Worm (Caenorhabditis elegans) whole organism, L4 larva: ENCODE measurements around the gene B0280.11.

ENCODE experiments used
- F10B5.3 ChIP-seq: sonication (generic microtip); optimal IDR thresholded peaks from 2 replicates; lab custom pipeline; 2016; ENCODE audit warnings: mild to moderate bottlenecking, missing genetic modification characterization, missing compliant biosample characterization
- F49E8.2 ChIP-seq: sonication (generic microtip); optimal IDR thresholded peaks from 2 replicates; lab custom pipeline; 2016; ENCODE audit warnings: missing compliant biosample characterization, mild to moderate bottlenecking, missing genetic modification characterization, borderline replicate concordance
- T26A8.4 ChIP-seq: fragments of 200-800 bp; sonication (Bioruptor generic); IDR thresholded peaks from 2 replicates; pipeline ENCODE4 v1.3.6; 2022; ENCODE audit warnings: missing genetic modification characterization, missing compliant biosample characterization
- aha-1 ChIP-seq: fragments of 150-350 bp; peaks from one replicate; lab custom pipeline; 2014; ENCODE audit warnings: missing biosample characterization, missing genetic modification characterization
- ama-1 ChIP-seq: fragments of 150-350 bp; optimal IDR thresholded peaks from 2 replicates; lab custom pipeline; 2014; ENCODE audit warnings: inconsistent platforms, mixed read lengths
- arid-1 ChIP-seq: fragments of 200-800 bp; sonication (Bioruptor generic); conservative IDR thresholded peaks from 2 replicates; pipeline ENCODE4 v1.3.6; 2022; ENCODE audit warnings: missing genetic modification reagents, missing genetic modification characterization, missing compliant biosample characterization
- ceh-44 ChIP-seq: fragments of 200-800 bp; sonication (Bioruptor generic); IDR thresholded peaks from 2 replicates; pipeline ENCODE4 v1.3.6; 2022; ENCODE audit warnings: missing genetic modification reagents, missing genetic modification characterization, missing compliant biosample characterization
- ctbp-1 ChIP-seq: fragments of 200-800 bp; sonication (Bioruptor generic); IDR thresholded peaks from 2 replicates; pipeline ENCODE4 v1.3.6; 2022; ENCODE audit warnings: missing genetic modification reagents, missing genetic modification characterization, missing compliant biosample characterization
- daf-16 ChIP-seq, 3 experiments: sonication (generic microtip); optimal IDR thresholded peaks; 2 replicates each; lab custom pipeline; 2016 to 2017; ENCODE audit warnings: missing genetic modification characterization in 3 of 3, missing genetic modification reagents in 3 of 3, mild to moderate bottlenecking in 2 of 3, missing compliant biosample characterization in 2 of 3, missing biosample characterization in 1 of 3, moderate library complexity in 1 of 3
- daf-19 ChIP-seq: fragments of 200-800 bp; sonication (Bioruptor generic); conservative IDR thresholded peaks from 2 replicates; pipeline ENCODE4 v1.3.6; 2022; ENCODE audit warnings: missing genetic modification characterization, missing compliant biosample characterization
- dmd-8 ChIP-seq: fragments of 200-800 bp; sonication (Bioruptor generic); IDR thresholded peaks from 2 replicates; pipeline ENCODE4 v1.3.6; 2022; ENCODE audit warnings: missing genetic modification characterization, missing compliant biosample characterization
- dmd-9 ChIP-seq: fragments of 200-800 bp; sonication (Bioruptor generic); IDR thresholded peaks from 2 replicates; pipeline ENCODE4 v1.3.6; 2022; ENCODE audit warnings: missing genetic modification reagents, missing genetic modification characterization, missing compliant biosample characterization
- egl-27 ChIP-seq: sonication (generic microtip); optimal IDR thresholded peaks from 3 replicates; lab custom pipeline; 2017; ENCODE audit warnings: missing biosample characterization, missing genetic modification reagents, missing genetic modification characterization
- fkh-10 ChIP-seq: fragments of 150-350 bp; optimal IDR thresholded peaks from 2 replicates; lab custom pipeline; 2014; ENCODE audit warnings: missing biosample characterization, missing genetic modification reagents, missing genetic modification characterization
- hlh-30 ChIP-seq: sonication (generic microtip); optimal IDR thresholded peaks from 2 replicates; lab custom pipeline; 2017; ENCODE audit warnings: antibody characterized with exemption, mild to moderate bottlenecking, missing genetic modification characterization, missing compliant biosample characterization; ENCODE audit not compliant: insufficient read depth
- lin-13 ChIP-seq: fragments of 150-350 bp; optimal IDR thresholded peaks from 2 replicates; lab custom pipeline; 2014; ENCODE audit warnings: missing biosample characterization, missing genetic modification reagents, missing genetic modification characterization
- lin-38 ChIP-seq: fragments of 200-800 bp; sonication (Bioruptor generic); IDR thresholded peaks from 2 replicates; pipeline ENCODE4 v1.3.6; 2022; ENCODE audit warnings: missing genetic modification reagents, missing genetic modification characterization, missing compliant biosample characterization
- lsy-2 ChIP-seq, 2 experiments: fragments of 150-350 bp in 1 of 2; sonication (generic microtip) in 1 of 2; optimal IDR thresholded peaks; 2 replicates each; lab custom pipeline; 2014 to 2017; ENCODE audit warnings: missing biosample characterization in 2 of 2, missing genetic modification characterization in 2 of 2
- madf-9 ChIP-seq: fragments of 200-800 bp; sonication (Bioruptor generic); conservative IDR thresholded peaks from 2 replicates; pipeline ENCODE4 v1.3.6; 2022; ENCODE audit warnings: missing genetic modification reagents, missing genetic modification characterization, missing compliant biosample characterization
- mdl-1 ChIP-seq, 2 experiments: fragments of 150-350 bp in 1 of 2; sonication (generic microtip) in 1 of 2; optimal IDR thresholded peaks; 2 replicates each; lab custom pipeline; 2014 to 2017; ENCODE audit warnings: missing biosample characterization in 2 of 2, missing genetic modification characterization in 2 of 2
- mdt-29 ChIP-seq: fragments of 200-800 bp; sonication (Bioruptor generic); IDR thresholded peaks from 2 replicates; pipeline ENCODE4 v1.3.6; 2022; ENCODE audit warnings: missing genetic modification reagents, missing genetic modification characterization, missing compliant biosample characterization
- mep-1 ChIP-seq: fragments of 150-350 bp; sonication (generic microtip); optimal IDR thresholded peaks from 3 replicates; lab custom pipeline; 2014; ENCODE audit warnings: missing biosample characterization, missing genetic modification characterization
- mes-2 ChIP-seq: sonication (generic microtip); optimal IDR thresholded peaks from 2 replicates; lab custom pipeline; 2016; ENCODE audit warnings: missing genotype, mild to moderate bottlenecking, missing genetic modification characterization, missing compliant biosample characterization; ENCODE audit not compliant: poor library complexity, severe bottlenecking
- mxl-2 ChIP-seq: fragments of 200-800 bp; sonication (Bioruptor generic); conservative IDR thresholded peaks from 2 replicates; pipeline ENCODE4 v1.3.6; 2022; ENCODE audit warnings: missing genetic modification reagents, missing genetic modification characterization, missing compliant biosample characterization
- mxl-3 ChIP-seq: fragments of 200-800 bp; sonication (Bioruptor generic); optimal IDR thresholded peaks from 2 replicates; lab custom pipeline; 2018; ENCODE audit warnings: mild to moderate bottlenecking, missing genetic modification characterization, missing compliant biosample characterization
- nhr-102 ChIP-seq: sonication (generic microtip); optimal IDR thresholded peaks from 2 replicates; lab custom pipeline; 2016; ENCODE audit warnings: mild to moderate bottlenecking, missing genetic modification characterization, moderate library complexity, missing compliant biosample characterization
- nhr-11 ChIP-seq: fragments of 150-350 bp; optimal IDR thresholded peaks from 2 replicates; lab custom pipeline; 2014; ENCODE audit warnings: missing biosample characterization, missing genetic modification characterization
- nhr-28 ChIP-seq: fragments of 150-350 bp; optimal IDR thresholded peaks from 2 replicates; lab custom pipeline; 2014; ENCODE audit warnings: missing biosample characterization, missing genetic modification characterization
- nhr-41 ChIP-seq: fragments of 200-800 bp; sonication (Bioruptor generic); IDR thresholded peaks from 2 replicates; pipeline ENCODE4 v1.3.6; 2022; ENCODE audit warnings: missing genetic modification reagents, missing genetic modification characterization, missing compliant biosample characterization
- nhr-76 ChIP-seq: fragments of 150-350 bp; optimal IDR thresholded peaks from 2 replicates; lab custom pipeline; 2014; ENCODE audit warnings: missing biosample characterization, missing genetic modification characterization
- php-3 ChIP-seq: fragments of 200-800 bp; sonication (Bioruptor generic); IDR thresholded peaks from 2 replicates; pipeline ENCODE4 v1.3.6; 2022; ENCODE audit warnings: missing genetic modification reagents, missing genetic modification characterization, missing compliant biosample characterization
- set-16 ChIP-seq: fragments of 200-800 bp; sonication (Bioruptor generic); IDR thresholded peaks from 2 replicates; pipeline ENCODE4 v1.3.6; 2022; ENCODE audit warnings: missing genetic modification reagents, missing genetic modification characterization, missing compliant biosample characterization
- snpc-4 ChIP-seq: fragments of 150-350 bp; optimal IDR thresholded peaks from 2 replicates; lab custom pipeline; 2014; ENCODE audit warnings: missing biosample characterization, missing genetic modification characterization
- spr-1 ChIP-seq: sonication (generic microtip); optimal IDR thresholded peaks from 2 replicates; lab custom pipeline; 2016; ENCODE audit warnings: mild to moderate bottlenecking, missing genetic modification characterization, missing compliant biosample characterization
- spr-3 ChIP-seq: fragments of 200-800 bp; sonication (Bioruptor generic); optimal IDR thresholded peaks from 2 replicates; lab custom pipeline; 2018; ENCODE audit warnings: mild to moderate bottlenecking, missing genetic modification characterization, missing compliant biosample characterization
- tra-1 ChIP-seq: fragments of 200-800 bp; sonication (Bioruptor generic); IDR thresholded peaks from 2 replicates; pipeline ENCODE4 v1.3.6; 2022; ENCODE audit warnings: missing genetic modification reagents, missing genetic modification characterization, missing compliant biosample characterization
- unc-39 ChIP-seq: sonication (generic microtip); optimal IDR thresholded peaks from 2 replicates; lab custom pipeline; 2017; ENCODE audit warnings: missing biosample characterization, missing genetic modification characterization
- unc-62 ChIP-seq, 3 experiments: fragments of 150-350 bp in 1 of 3; sonication (generic microtip); optimal IDR thresholded peaks in 2 of 3; peaks in 1 of 3; 1 replicate in 1 of 3; 2 replicates in 2 of 3; lab custom pipeline; 2014 to 2017; ENCODE audit warnings: missing biosample characterization in 3 of 3, missing genetic modification characterization in 3 of 3, missing genetic modification reagents in 3 of 3, missing genotype in 1 of 3

Gene B0280.11

DNA sequence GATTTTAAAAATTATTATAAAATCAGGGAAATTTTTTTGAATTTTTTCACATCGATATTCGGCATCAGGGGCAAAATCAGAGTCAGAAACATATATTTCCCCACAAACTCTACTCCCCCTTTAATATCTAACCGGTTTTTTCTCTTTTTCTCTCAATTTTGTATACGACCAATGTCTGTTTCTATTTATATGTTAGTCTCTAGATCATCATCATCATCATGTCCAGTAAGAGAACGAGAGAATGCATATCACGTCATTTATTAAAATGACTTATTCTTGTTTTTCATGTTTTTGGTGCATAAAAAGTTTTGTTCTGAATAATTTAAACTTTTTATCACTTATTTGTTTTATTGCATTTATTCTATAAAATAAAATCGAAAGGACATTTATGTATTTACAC, 14.5 kb upstream of the B0280.11 start:
- 0 out of 2 replicates have a peak, but pooled peaks have one; percentile 7 for TF ChIP-seq T26A8.4 (GFP tag; lab: Robert Waterston, UW)
- no peak for TF ChIP-seq madf-9 (GFP tag; lab: Robert Waterston, UW)
- 0 out of 2 replicates have a peak, but pooled peaks have one; percentile 37 for TF ChIP-seq ctbp-1 (GFP tag; lab: Robert Waterston, UW)
- peak; percentile 2 for TF ChIP-seq mep-1 (tag; lab: Kevin White, UChicago)
- no peak for TF ChIP-seq nhr-11 (tag; lab: Kevin White, UChicago)

DNA sequence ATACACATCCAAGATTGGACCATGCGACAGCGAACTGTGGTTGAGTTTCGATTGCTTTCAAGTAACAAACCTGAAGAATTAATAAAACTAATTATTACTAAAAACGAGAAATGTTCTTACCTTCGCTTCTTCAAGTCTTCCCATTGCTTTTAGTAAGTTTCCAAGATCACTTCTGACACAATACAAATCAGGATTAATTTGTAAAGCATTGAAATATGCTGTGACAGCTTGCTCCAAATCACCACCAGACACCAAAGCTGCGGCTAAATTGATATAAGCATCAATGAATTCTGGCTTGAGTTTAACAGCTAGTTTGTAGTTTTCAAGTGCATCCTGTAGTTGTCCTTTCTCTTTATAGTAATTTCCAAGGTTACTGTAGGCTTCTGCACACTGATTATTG, 12.1 kb upstream of the B0280.11 start:
- TF ChIP-seq spr-3 (GFP tag; lab: Kevin White, UChicago): no peak
- no peak for TF ChIP-seq egl-27 (tag; lab: Kevin White, UChicago)
- no peak for TF ChIP-seq mxl-2 (GFP tag; lab: Robert Waterston, UW)
- no peak for TF ChIP-seq mdl-1 (tag; optimal IDR thresholded peaks at IDR 0.05; lab: Kevin White, UChicago)
- TF ChIP-seq aha-1 (tag; lab: Kevin White, UChicago): peak; percentile 91
- TF ChIP-seq ama-1: no peak
- no peak for TF ChIP-seq fkh-10 (GFP tag; lab: Kevin White, UChicago)
- peak in 1 of 2 experiments; percentile 54 for TF ChIP-seq unc-62 (GFP tag; optimal IDR thresholded peaks at IDR 0.05 in 1 of 2; lab: Kevin White, UChicago)
- TF ChIP-seq unc-62 (tag; optimal IDR thresholded peaks at IDR 0.05; lab: Kevin White, UChicago): no peak
- TF ChIP-seq spr-1 (tag; lab: Kevin White, UChicago): no peak

- TF ChIP-seq dmd-8 (GFP tag; lab: Robert Waterston, UW): no peak
- TF ChIP-seq aha-1 (tag; lab: Kevin White, UChicago): peak; percentile 77
Measured at ce11 chrIII:7148191-7148590, 10.1 kb upstream of the B0280.11 start.

ce11 chrIII:7146341-7146740, 8.3 kb upstream of the B0280.11 start:
- TF ChIP-seq aha-1 (tag; lab: Kevin White, UChicago): peak; percentile 91
- 0 out of 2 replicates have a peak, but pooled peaks have one; percentile 12 for TF ChIP-seq T26A8.4 (GFP tag; lab: Robert Waterston, UW)
- TF ChIP-seq nhr-28 (tag; lab: Kevin White, UChicago): no peak

ce11 chrIII:7144749-7145148, 6.7 kb upstream of the B0280.11 start, which contains the start of gene glr-2:
TSS of gene glr-2 (minus strand) at chrIII:7144959.
- no peak for TF ChIP-seq snpc-4 (tag; lab: Kevin White, UChicago)
- TF ChIP-seq, all 104 proteins: peak for 0

DNA sequence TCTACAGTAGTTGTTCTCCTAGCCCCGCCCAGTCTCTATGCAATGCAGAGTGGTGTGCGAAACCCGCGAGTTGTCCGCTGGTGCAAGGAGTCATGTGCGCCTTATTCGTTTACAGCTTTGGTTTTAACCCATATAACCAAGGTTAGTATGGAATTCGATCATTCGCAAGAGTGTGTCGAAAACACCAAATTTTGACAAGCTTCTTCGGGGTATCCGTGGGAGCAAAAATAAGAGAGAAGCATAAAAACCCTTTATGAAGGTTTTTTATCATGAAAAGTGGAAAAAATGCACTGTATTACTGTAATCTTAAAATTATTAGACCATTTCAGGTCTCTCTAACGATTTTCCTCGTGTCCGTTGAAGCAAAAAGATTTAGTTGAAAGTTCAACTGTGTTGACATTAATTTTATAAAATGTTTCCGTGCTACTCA, 4.1 kb upstream of the B0280.11 start:
- TF ChIP-seq daf-19 (GFP tag; lab: Robert Waterston, UW) (0 out of 2 replicates have a peak, but pooled peaks have one; percentile 56), snpc-4 (tag; lab: Kevin White, UChicago) (peak; percentile 81), nhr-76 (tag; lab: Kevin White, UChicago) (no peak), dmd-9 (GFP tag; lab: Robert Waterston, UW) (no peak), spr-1 (tag; lab: Kevin White, UChicago) (peak; percentile 47), php-3 (GFP tag; lab: Robert Waterston, UW) (peak; percentile 71; the same call in 1 of the 2 replicates), hlh-30 (tag; lab: Kevin White, UChicago) (peak; percentile 65), nhr-41 (GFP tag; lab: Robert Waterston, UW) (0 out of 2 replicates have a peak, but pooled peaks have one; percentile 26), dmd-8 (GFP tag; lab: Robert Waterston, UW) (no peak), ceh-44 (peak; percentile 61; the same call in 1 of the 2 replicates), lsy-2 (tag; optimal IDR thresholded peaks at IDR 0.05; lab: Kevin White, UChicago) (peak in 1 of 2 experiments; percentile 56), arid-1 (GFP tag; lab: Robert Waterston, UW) (peak; percentile 62), lin-38 (GFP tag; lab: Robert Waterston, UW) (peak; percentile 64), unc-39 (tag; lab: Kevin White, UChicago) (no peak), F10B5.3 (tag; lab: Kevin White, UChicago) (peak; percentile 8), ama-1 (peak; percentile 85), mxl-3 (no peak), mes-2 (peak; percentile 63), tra-1 (peak; percentile 39; the same call in 1 of the 2 replicates), nhr-102 (tag; lab: Kevin White, UChicago) (peak; percentile 55), set-16 (GFP tag; lab: Robert Waterston, UW) (no peak), lin-13 (GFP tag; lab: Kevin White, UChicago) (peak; percentile 39), F49E8.2 (tag; lab: Kevin White, UChicago) (peak; percentile 68), daf-16 (GFP tag; optimal IDR thresholded peaks at IDR 0.05; lab: Kevin White, UChicago) (peak in 1 of 2 experiments; percentile 9), daf-16 (tag; optimal IDR thresholded peaks at IDR 0.05; lab: Kevin White, UChicago) (peak; percentile 59), mdt-29 (GFP tag; lab: Robert Waterston, UW) (peak; percentile 55)
